Fruit fly (Drosophila melanogaster) whole organism, embryonic: ENCODE measurements around the gene SerRS-m.

Source experiments
- CG10267 ChIP-seq: fragments of 200-800 bp; sonication (Bioruptor generic); optimal IDR thresholded peaks from 2 replicates; lab custom pipeline; 2018; ENCODE audit warnings: missing biosample characterization, mild to moderate bottlenecking, missing genetic modification characterization, moderate library complexity
- CG10462 ChIP-seq: fragments of 200-800 bp; sonication (Bioruptor generic); optimal IDR thresholded peaks from 2 replicates; lab custom pipeline; 2016; ENCODE audit warnings: missing biosample characterization, missing genetic modification characterization
- CG11456 ChIP-seq: fragments of 200-800 bp; sonication (Bioruptor generic); IDR thresholded peaks from 3 replicates; pipeline ENCODE4 v1.3.6; 2022; ENCODE audit warnings: missing biosample characterization, missing genetic modification characterization
- CG12104 ChIP-seq: fragments of 200-800 bp; sonication (Bioruptor generic); optimal IDR thresholded peaks from 3 replicates; lab custom pipeline; 2016; ENCODE audit warnings: missing biosample characterization, missing genetic modification characterization
- CG12219 ChIP-seq: fragments of 200-800 bp; sonication (Bioruptor generic); optimal IDR thresholded peaks from 3 replicates; lab custom pipeline; 2018; ENCODE audit warnings: missing biosample characterization, mild to moderate bottlenecking, missing genetic modification characterization
- CG13894 ChIP-seq: fragments of 200-800 bp; sonication (Bioruptor generic); optimal IDR thresholded peaks from 3 replicates; lab custom pipeline; 2018; ENCODE audit warnings: missing biosample characterization, mild to moderate bottlenecking, missing genetic modification characterization, moderate library complexity
- CG15514 ChIP-seq: fragments of 200-800 bp; sonication (Bioruptor generic); optimal IDR thresholded peaks from 3 replicates; lab custom pipeline; 2017; ENCODE audit warnings: missing biosample characterization, missing genetic modification characterization, mild to moderate bottlenecking, moderate library complexity, missing genetic modification reagents
- CG1603 ChIP-seq: fragments of 200-800 bp; sonication (Bioruptor generic); optimal IDR thresholded peaks from 2 replicates; lab custom pipeline; 2019; ENCODE audit warnings: missing biosample characterization, mild to moderate bottlenecking, missing genetic modification characterization, moderate library complexity
- CG1647 ChIP-seq: fragments of 200-800 bp; sonication (Bioruptor generic); optimal IDR thresholded peaks from 3 replicates; lab custom pipeline; 2016; ENCODE audit warnings: missing biosample characterization, missing genetic modification characterization
- CG2712 ChIP-seq: fragments of 200-800 bp; optimal IDR thresholded peaks from 3 replicates; lab custom pipeline; 2019; ENCODE audit warnings: missing biosample characterization, mild to moderate bottlenecking, missing genetic modification characterization, moderate library complexity
- CG2889 ChIP-seq: fragments of 200-800 bp; sonication (Bioruptor generic); IDR thresholded peaks from 3 replicates; pipeline ENCODE4 v1.3.6; 2022; ENCODE audit warnings: missing biosample characterization, missing genetic modification characterization
- CG31224 ChIP-seq: fragments of 200-800 bp; sonication (Bioruptor generic); IDR thresholded peaks from 2 replicates; pipeline ENCODE4 v1.3.6; 2022; ENCODE audit warnings: missing biosample characterization, missing genetic modification characterization
- CG34224 ChIP-seq: fragments of 200-800 bp; sonication (Bioruptor generic); IDR thresholded peaks from 3 replicates; pipeline ENCODE4 v1.3.6; 2022; ENCODE audit warnings: missing biosample characterization, missing genetic modification characterization; ENCODE audit not compliant: partially characterized antibody
- CG4424 ChIP-seq: fragments of 200-800 bp; sonication (Bioruptor generic); optimal IDR thresholded peaks from 3 replicates; lab custom pipeline; 2016; ENCODE audit warnings: missing biosample characterization, missing genetic modification characterization
- CG5245 ChIP-seq: fragments of 200-800 bp; sonication (Bioruptor generic); optimal IDR thresholded peaks from 3 replicates; lab custom pipeline; 2016; ENCODE audit warnings: missing biosample characterization, missing genetic modification characterization
- CG5953 ChIP-seq: fragments of 200-800 bp; sonication (Bioruptor generic); IDR thresholded peaks from 2 replicates; pipeline ENCODE4 v1.3.6; 2022; ENCODE audit warnings: missing biosample characterization, missing genetic modification characterization
- CG6254 ChIP-seq: fragments of 200-800 bp; sonication (Bioruptor generic); optimal IDR thresholded peaks from 3 replicates; lab custom pipeline; 2017; ENCODE audit warnings: mild to moderate bottlenecking, missing biosample characterization, missing genetic modification reagents, missing genetic modification characterization
- CG6683 ChIP-seq: fragments of 200-800 bp; sonication (Bioruptor generic); optimal IDR thresholded peaks from 2 replicates; lab custom pipeline; 2017; ENCODE audit warnings: missing biosample characterization, mild to moderate bottlenecking, missing genetic modification characterization, missing genetic modification reagents
- CG8478 ChIP-seq: fragments of >200 bp; optimal IDR thresholded peaks from 2 replicates; lab custom pipeline; 2018
- CG8924 ChIP-seq: fragments of 200-800 bp; optimal IDR thresholded peaks from 3 replicates; lab custom pipeline; 2019; ENCODE audit warnings: missing biosample characterization, mild to moderate bottlenecking, missing genetic modification characterization, moderate library complexity
- CG8944 ChIP-seq: fragments of 200-800 bp; sonication (Bioruptor generic); optimal IDR thresholded peaks from 3 replicates; lab custom pipeline; 2016; ENCODE audit warnings: missing biosample characterization, missing genetic modification characterization
- CG9876 ChIP-seq: fragments of 200-800 bp; sonication (Bioruptor generic); optimal IDR thresholded peaks from 2 replicates; lab custom pipeline; 2016; ENCODE audit warnings: missing biosample characterization, missing genetic modification characterization
- Fer3 ChIP-seq: fragments of 200-800 bp; sonication (Bioruptor generic); optimal IDR thresholded peaks from 2 replicates; lab custom pipeline; 2018; ENCODE audit warnings: missing biosample characterization, mild to moderate bottlenecking, missing genetic modification characterization, moderate library complexity
- Hsf ChIP-seq: fragments of 200-800 bp; sonication (Bioruptor generic); optimal IDR thresholded peaks from 3 replicates; lab custom pipeline; 2016; ENCODE audit warnings: missing biosample characterization, missing genetic modification characterization
- Lhr ChIP-seq: fragments of 200-800 bp; sonication (Bioruptor generic); optimal IDR thresholded peaks from 3 replicates; lab custom pipeline; 2017; ENCODE audit warnings: mild to moderate bottlenecking, missing biosample characterization, missing genetic modification reagents, missing genetic modification characterization
- NC2β ChIP-seq: fragments of 200-800 bp; sonication (Bioruptor generic); optimal IDR thresholded peaks from 2 replicates; lab custom pipeline; 2016; ENCODE audit warnings: missing biosample characterization, missing genetic modification characterization
- Neu2 ChIP-seq: fragments of 200-800 bp; sonication (Bioruptor generic); optimal IDR thresholded peaks from 3 replicates; lab custom pipeline; 2016; ENCODE audit warnings: missing biosample characterization, missing genetic modification characterization, borderline replicate concordance
- ato ChIP-seq: fragments of 200-800 bp; sonication (Bioruptor generic); IDR thresholded peaks from 2 replicates; pipeline ENCODE4 v1.3.6; 2022; ENCODE audit warnings: missing biosample characterization, missing genetic modification characterization; ENCODE audit not compliant: partially characterized antibody
- bigmax ChIP-seq: fragments of 200-800 bp; sonication (Bioruptor generic); optimal IDR thresholded peaks from 2 replicates; lab custom pipeline; 2018; ENCODE audit warnings: missing biosample characterization, mild to moderate bottlenecking, missing genetic modification characterization
- bsh ChIP-seq, 2 experiments: fragments of 200-800 bp; sonication (Bioruptor generic); optimal IDR thresholded peaks; 2 replicates each; lab custom pipeline; 2017 to 2018; ENCODE audit warnings: mild to moderate bottlenecking in 2 of 2, missing biosample characterization in 2 of 2, missing genetic modification characterization in 2 of 2, moderate library complexity in 1 of 2
- croc ChIP-seq: fragments of 200-800 bp; sonication (Bioruptor generic); conservative IDR thresholded peaks from 3 replicates; pipeline ENCODE4 v1.3.6; 2022; ENCODE audit warnings: missing biosample characterization, missing genetic modification characterization
- dm ChIP-seq: fragments of 200-800 bp; sonication (Bioruptor generic); optimal IDR thresholded peaks from 3 replicates; lab custom pipeline; 2016; ENCODE audit warnings: missing biosample characterization, missing genetic modification characterization
- en ChIP-seq: fragments of 200-800 bp; sonication (Bioruptor generic); optimal IDR thresholded peaks from 2 replicates; lab custom pipeline; 2016; ENCODE audit warnings: missing biosample characterization, missing genetic modification characterization
- esg ChIP-seq: fragments of 200-800 bp; sonication (Bioruptor generic); conservative IDR thresholded peaks from 2 replicates; pipeline ENCODE4 v1.3.6; 2022; ENCODE audit warnings: missing biosample characterization, missing genetic modification characterization
- fd96Cb ChIP-seq: fragments of 200-800 bp; sonication (Bioruptor generic); optimal IDR thresholded peaks from 2 replicates; lab custom pipeline; 2018; ENCODE audit warnings: missing biosample characterization, mild to moderate bottlenecking, missing genetic modification characterization, moderate library complexity
- grn ChIP-seq: fragments of 200-800 bp; sonication (Bioruptor generic); optimal IDR thresholded peaks from 3 replicates; lab custom pipeline; 2017; ENCODE audit warnings: missing biosample characterization, missing genetic modification characterization
- hbn ChIP-seq: fragments of 200-800 bp; sonication (Bioruptor generic); IDR thresholded peaks from 2 replicates; pipeline ENCODE4 v1.3.6; 2022; ENCODE audit warnings: missing biosample characterization, missing genetic modification characterization; ENCODE audit not compliant: partially characterized antibody
- her ChIP-seq: fragments of 200-800 bp; sonication (Bioruptor generic); optimal IDR thresholded peaks from 2 replicates; lab custom pipeline; 2016; ENCODE audit warnings: missing biosample characterization, missing genetic modification characterization
- nerfin-2 ChIP-seq: fragments of 200-800 bp; sonication (Bioruptor generic); IDR thresholded peaks from 2 replicates; pipeline ENCODE4 v1.3.6; 2022; ENCODE audit warnings: missing biosample characterization, missing genetic modification characterization; ENCODE audit not compliant: partially characterized antibody
- org-1 ChIP-seq: fragments of 200-800 bp; sonication (Bioruptor generic); optimal IDR thresholded peaks from 2 replicates; lab custom pipeline; 2017; ENCODE audit warnings: missing biosample characterization, missing genetic modification characterization
- otp ChIP-seq: fragments of 200-800 bp; sonication (Bioruptor generic); IDR thresholded peaks from 3 replicates; pipeline ENCODE4, ENCODE4 v1.3.6; 2022; ENCODE audit warnings: missing biosample characterization, missing genetic modification characterization
- pzg ChIP-seq: fragments of 200-800 bp; sonication (Bioruptor generic); optimal IDR thresholded peaks from 3 replicates; lab custom pipeline; 2018; ENCODE audit warnings: missing biosample characterization, mild to moderate bottlenecking, missing genetic modification characterization, moderate library complexity
- sens-2 ChIP-seq: fragments of 200-800 bp; sonication (Bioruptor generic); IDR thresholded peaks from 2 replicates; pipeline ENCODE4 v1.3.6; 2022; ENCODE audit warnings: missing biosample characterization, missing genetic modification characterization
- sim ChIP-seq: fragments of 200-800 bp; sonication (Bioruptor generic); IDR thresholded peaks from 2 replicates; pipeline ENCODE4 v1.3.6; 2022; ENCODE audit warnings: missing biosample characterization, missing genetic modification characterization
- slbo ChIP-seq: fragments of 200-800 bp; sonication (Bioruptor generic); IDR thresholded peaks from 2 replicates; pipeline ENCODE4 v1.3.6; 2022; ENCODE audit warnings: missing biosample characterization, missing genetic modification characterization
- tin ChIP-seq: fragments of 200-800 bp; sonication (Bioruptor generic); optimal IDR thresholded peaks from 3 replicates; lab custom pipeline; 2016; ENCODE audit warnings: missing biosample characterization, missing genetic modification characterization
- trem ChIP-seq: fragments of 200-800 bp; optimal IDR thresholded peaks from 3 replicates; lab custom pipeline; 2019; ENCODE audit warnings: missing biosample characterization, mild to moderate bottlenecking, missing genetic modification characterization, moderate library complexity
- ttk ChIP-seq: fragments of 200-800 bp; sonication (Bioruptor generic); IDR thresholded peaks from 2 replicates; pipeline ENCODE4 v2.1.2; 2022; ENCODE audit warnings: missing biosample characterization, missing genetic modification characterization
- twi ChIP-seq: fragments of 200-800 bp; optimal IDR thresholded peaks from 2 replicates; lab custom pipeline; 2019; ENCODE audit warnings: missing biosample characterization, mild to moderate bottlenecking, missing genetic modification characterization, moderate library complexity
- unc-4 ChIP-seq: fragments of 200-800 bp; sonication (Bioruptor generic); IDR thresholded peaks from 2 replicates; pipeline ENCODE4 v1.3.6; 2022; ENCODE audit warnings: missing biosample characterization, missing genetic modification characterization; ENCODE audit not compliant: partially characterized antibody
- z ChIP-seq: fragments of 200-800 bp; sonication (Bioruptor generic); IDR thresholded peaks from 3 replicates; pipeline ENCODE4 v1.3.6; 2022; ENCODE audit warnings: missing biosample characterization, missing genetic modification characterization

The SerRS-m gene

dm6 chr3R:15371833-15372232 is 31.4 kb downstream of the SerRS-m start, which contains the start of the genes Ccm3 and CG6136:
Gene Ccm3 (plus strand): TSS chr3R:15371957.
Gene CG6136 (minus strand): TSS chr3R:15372212.
- TF ChIP-seq z (GFP tag; lab: Robert Waterston, UW) (no peak), Lhr (GFP tag; lab: Kevin White, UChicago) (no peak), otp (GFP tag; lab: Robert Waterston, UW) (no peak), NC2β (peak; percentile 35), CG2889 (GFP tag; lab: Robert Waterston, UW) (no peak), ato (GFP tag; lab: Robert Waterston, UW) (peak; percentile 95), hbn (GFP tag; lab: Robert Waterston, UW) (peak; percentile 89), CG31224 (GFP tag; lab: Robert Waterston, UW) (no peak), her (GFP tag; lab: Kevin White, UChicago) (peak; percentile 35), CG1647 (GFP tag; lab: Kevin White, UChicago) (no peak), CG12219 (GFP tag; lab: Kevin White, UChicago) (no peak), org-1 (no peak), CG8924 (peak; percentile 57), bigmax (no peak), CG11456 (peak; percentile 74; the same call in 1 of the 3 replicates), CG5953 (GFP tag; lab: Robert Waterston, UW) (no peak), croc (no peak; the same call in 2 of the 3 replicates), CG1603 (tag; lab: Kevin White, UChicago) (peak; percentile 68), en (no peak), CG6683 (GFP tag; lab: Kevin White, UChicago) (peak; percentile 26), bsh (GFP tag; optimal IDR thresholded peaks at IDR 0.05; lab: Kevin White, UChicago) (no peak), CG12104 (GFP tag; lab: Kevin White, UChicago) (peak; percentile 6), CG10462 (GFP tag; lab: Kevin White, UChicago) (no peak), trem (peak; percentile 53), grn (GFP tag; lab: Kevin White, UChicago) (no peak), CG34224 (GFP tag; lab: Robert Waterston, UW) (peak; percentile 92), CG8478 (lab: Kevin White, UChicago) (no peak), Neu2 (GFP tag; lab: Kevin White, UChicago) (peak; percentile 23), esg (GFP tag; lab: Robert Waterston, UW) (no peak), twi (tag; lab: Kevin White, UChicago) (no peak), fd96Cb (tag; lab: Kevin White, UChicago) (no peak), CG9876 (no peak), slbo (GFP tag; lab: Robert Waterston, UW) (peak; percentile 56; the same call in 1 of the 2 replicates), unc-4 (GFP tag; lab: Robert Waterston, UW) (peak; percentile 92), CG10267 (tag; lab: Kevin White, UChicago) (peak; percentile 99), ttk (no peak), CG5245 (no peak), sim (GFP tag; lab: Robert Waterston, UW) (no peak), nerfin-2 (GFP tag; lab: Robert Waterston, UW) (peak; percentile 88), Hsf (peak; percentile 35), sens-2 (GFP tag; lab: Robert Waterston, UW) (no peak), CG2712 (peak; percentile 27), CG15514 (peak; percentile 79), pzg (GFP tag; lab: Kevin White, UChicago) (peak; percentile 86), dm (GFP tag; lab: Kevin White, UChicago) (peak; percentile 2), Fer3 (tag; lab: Kevin White, UChicago) (peak; percentile 42), CG6254 (GFP tag; lab: Kevin White, UChicago) (no peak), CG4424 (GFP tag; lab: Kevin White, UChicago) (peak; percentile 30), CG8944 (GFP tag; lab: Kevin White, UChicago) (no peak), CG13894 (tag; lab: Kevin White, UChicago) (peak; percentile 45), tin (peak; percentile 7)
